Fruit fly (Drosophila melanogaster) whole organism, pupa: ENCODE data around the gene Rab1.

ENCODE experiments used
- CG10348 ChIP-seq: fragments of 200-800 bp; sonication (Bioruptor generic); IDR thresholded peaks from 2 replicates; pipeline ENCODE4 v1.3.6; 2022; ENCODE audit warnings: missing biosample characterization, missing genetic modification characterization
- CG12605 ChIP-seq: fragments of 200-800 bp; sonication (Bioruptor generic); IDR thresholded peaks from 2 replicates; pipeline ENCODE4 v1.3.6; 2022; ENCODE audit warnings: missing biosample characterization, missing genetic modification characterization
- CG13204 ChIP-seq: fragments of 200-800 bp; sonication (Bioruptor generic); optimal IDR thresholded peaks from 2 replicates; lab custom pipeline; 2018; ENCODE audit warnings: missing biosample characterization, mild to moderate bottlenecking, missing genetic modification characterization, moderate library complexity
- CG14655 ChIP-seq: fragments of 200-800 bp; sonication (Bioruptor generic); optimal IDR thresholded peaks from 3 replicates; lab custom pipeline; 2017; ENCODE audit warnings: mild to moderate bottlenecking, missing biosample characterization, missing genetic modification reagents, missing genetic modification characterization
- CG15710 ChIP-seq: fragments of 200-800 bp; sonication (Bioruptor generic); optimal IDR thresholded peaks from 2 replicates; lab custom pipeline; 2018; ENCODE audit warnings: missing biosample characterization, mild to moderate bottlenecking, missing genetic modification characterization, moderate library complexity
- CG17806 ChIP-seq: fragments of 200-800 bp; sonication (Bioruptor generic); optimal IDR thresholded peaks from 2 replicates; lab custom pipeline; 2018; ENCODE audit warnings: missing biosample characterization, mild to moderate bottlenecking, missing genetic modification characterization, moderate library complexity
- CG32121 ChIP-seq: fragments of 200-800 bp; sonication (Bioruptor generic); IDR thresholded peaks from 2 replicates; pipeline ENCODE4 v1.3.6; 2022; ENCODE audit warnings: missing biosample characterization, missing genetic modification characterization
- CG34367 ChIP-seq: fragments of 200-800 bp; sonication (Bioruptor generic); optimal IDR thresholded peaks from 2 replicates; lab custom pipeline; 2018; ENCODE audit warnings: missing biosample characterization, mild to moderate bottlenecking, missing genetic modification characterization
- CG4496 ChIP-seq: fragments of 200-800 bp; sonication (Bioruptor generic); IDR thresholded peaks from 3 replicates; pipeline ENCODE4 v1.3.6; 2022; ENCODE audit warnings: missing biosample characterization, missing genetic modification characterization
- CG8159 ChIP-seq: fragments of 200-800 bp; sonication (Bioruptor generic); optimal IDR thresholded peaks from 3 replicates; lab custom pipeline; 2018; ENCODE audit warnings: missing biosample characterization, mild to moderate bottlenecking, missing genetic modification characterization, moderate library complexity
- CG8301 ChIP-seq: fragments of 200-800 bp; sonication (Bioruptor generic); optimal IDR thresholded peaks from 2 replicates; lab custom pipeline; 2018; ENCODE audit warnings: missing biosample characterization, mild to moderate bottlenecking, missing genetic modification characterization
- CG9948 ChIP-seq: fragments of 200-800 bp; sonication (Bioruptor generic); optimal IDR thresholded peaks from 2 replicates; lab custom pipeline; 2018; ENCODE audit warnings: missing biosample characterization, mild to moderate bottlenecking, missing genetic modification characterization, moderate library complexity
- D1 ChIP-seq: fragments of 200-800 bp; sonication (Bioruptor generic); optimal IDR thresholded peaks from 2 replicates; lab custom pipeline; 2018; ENCODE audit warnings: missing biosample characterization, mild to moderate bottlenecking, missing genetic modification characterization, moderate library complexity
- EcR ChIP-seq: fragments of 200-800 bp; sonication (Bioruptor generic); optimal IDR thresholded peaks from 3 replicates; lab custom pipeline; 2019; ENCODE audit warnings: missing biosample characterization, missing genetic modification characterization, mild to moderate bottlenecking, moderate library complexity, missing genetic modification reagents
- Ets98B ChIP-seq: fragments of 200-800 bp; sonication (Bioruptor generic); IDR thresholded peaks from 2 replicates; pipeline ENCODE4 v1.3.6; 2022; ENCODE audit warnings: missing biosample characterization, missing genetic modification characterization
- Pif1A ChIP-seq: fragments of 200-800 bp; sonication (Bioruptor generic); optimal IDR thresholded peaks from 3 replicates; lab custom pipeline; 2016; ENCODE audit warnings: missing biosample characterization, missing genetic modification characterization
- Pif1B ChIP-seq: fragments of 200-800 bp; sonication (Bioruptor generic); optimal IDR thresholded peaks from 3 replicates; lab custom pipeline; 2016; ENCODE audit warnings: missing biosample characterization, missing genetic modification characterization
- Snoo ChIP-seq: fragments of 200-800 bp; sonication (Bioruptor generic); optimal IDR thresholded peaks from 3 replicates; lab custom pipeline; 2017; ENCODE audit warnings: missing biosample characterization, mild to moderate bottlenecking, missing genetic modification characterization, inconsistent platforms
- fd96Ca ChIP-seq: fragments of 200-800 bp; sonication (Bioruptor generic); IDR thresholded peaks from 3 replicates; pipeline ENCODE4 v1.3.6; 2022; ENCODE audit warnings: missing biosample characterization, missing genetic modification characterization
- gl ChIP-seq: fragments of 200-800 bp; sonication (Bioruptor generic); optimal IDR thresholded peaks from 2 replicates; lab custom pipeline; 2018; ENCODE audit warnings: missing biosample characterization, mild to moderate bottlenecking, missing genetic modification characterization
- rn ChIP-seq: fragments of 200-800 bp; sonication (Bioruptor generic); IDR thresholded peaks from 2 replicates; pipeline ENCODE4 v1.3.6; 2022; ENCODE audit warnings: missing biosample characterization, missing genetic modification characterization

The Rab1 gene

DNA sequence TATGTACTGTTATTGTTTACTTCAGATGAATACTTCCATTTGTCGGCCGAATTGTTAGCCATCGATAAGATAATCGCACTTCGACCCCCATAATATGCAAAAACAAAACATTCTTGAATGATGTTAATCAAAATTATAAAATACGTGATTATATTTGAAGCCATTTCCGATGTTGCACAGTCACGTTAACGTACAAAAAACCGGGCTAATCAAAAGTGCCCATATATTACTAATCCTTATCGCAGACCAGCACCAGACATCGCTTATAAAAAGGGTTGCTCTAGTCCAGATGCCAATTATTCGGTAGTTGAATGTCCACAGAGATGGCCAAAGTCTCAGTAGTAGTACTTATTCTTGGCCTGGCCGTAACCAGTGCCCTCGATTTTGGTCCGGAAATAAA, 26.5 kb downstream of the Rab1 start, which contains the start of gene CG5892:
CG5892 (plus strand) TSS at position 301 of the 400 bp plus-strand sequence.
- no peak for TF ChIP-seq CG15710 (tag; lab: Kevin White, UChicago)
- TF ChIP-seq CG17806 (tag; lab: Kevin White, UChicago): no peak
- TF ChIP-seq gl: no peak
- TF ChIP-seq CG8301 (tag; lab: Kevin White, UChicago): no peak
- TF ChIP-seq CG34367 (tag; lab: Kevin White, UChicago): no peak
- no peak for TF ChIP-seq fd96Ca (GFP tag; lab: Robert Waterston, UW)
- TF ChIP-seq CG14655 (GFP tag; lab: Kevin White, UChicago): no peak
- TF ChIP-seq rn (GFP tag; lab: Robert Waterston, UW): no peak
- no peak for TF ChIP-seq Ets98B (GFP tag; lab: Robert Waterston, UW)
- no peak for TF ChIP-seq CG32121 (GFP tag; lab: Robert Waterston, UW)
- TF ChIP-seq EcR (GFP tag; lab: Kevin White, UChicago): no peak
- no peak for TF ChIP-seq CG9948 (tag; lab: Kevin White, UChicago)
- no peak for TF ChIP-seq CG12605 (GFP tag; lab: Robert Waterston, UW)
- no peak for TF ChIP-seq CG4496 (GFP tag; lab: Robert Waterston, UW)
- no peak for TF ChIP-seq CG13204 (GFP tag; lab: Kevin White, UChicago)
- TF ChIP-seq CG10348: no peak
- TF ChIP-seq CG8159 (tag; lab: Kevin White, UChicago): no peak
- TF ChIP-seq Snoo (tag; lab: Kevin White, UChicago): no peak
- no peak for TF ChIP-seq Pif1B (GFP tag; lab: Kevin White, UChicago)

- TF ChIP-seq CG10348: no peak
Observed at dm6 chr3R:21241332-21241731, 27.5 kb downstream of the Rab1 start.

DNA sequence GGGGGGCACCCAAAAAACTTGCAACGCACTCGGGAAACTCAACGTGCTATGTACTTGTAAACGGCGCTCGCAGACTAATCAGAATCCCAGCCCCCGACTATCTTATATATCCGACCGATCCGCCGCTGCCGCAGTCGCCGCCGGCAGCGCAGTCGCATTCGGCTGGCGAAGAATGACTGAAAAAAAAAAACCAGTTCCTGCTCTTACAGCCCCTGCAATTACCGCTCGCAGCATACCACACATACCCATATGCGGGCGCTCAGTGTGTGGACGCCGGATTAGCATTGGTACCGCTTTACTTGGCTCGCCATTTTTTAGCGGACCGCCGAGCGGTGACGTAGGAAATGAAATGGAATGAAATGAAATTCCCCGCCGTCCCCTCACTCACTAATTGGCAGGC, 31.8 kb downstream of the Rab1 start, which contains the start of gene e:
e (minus strand) TSS at position 79 of the 400 bp plus-strand sequence.
- TF ChIP-seq CG13204 (GFP tag; lab: Kevin White, UChicago) (peak; percentile 79), EcR (GFP tag; lab: Kevin White, UChicago) (no peak), CG4496 (GFP tag; lab: Robert Waterston, UW) (peak; percentile 39; the same call in 1 of the 3 replicates)

DNA sequence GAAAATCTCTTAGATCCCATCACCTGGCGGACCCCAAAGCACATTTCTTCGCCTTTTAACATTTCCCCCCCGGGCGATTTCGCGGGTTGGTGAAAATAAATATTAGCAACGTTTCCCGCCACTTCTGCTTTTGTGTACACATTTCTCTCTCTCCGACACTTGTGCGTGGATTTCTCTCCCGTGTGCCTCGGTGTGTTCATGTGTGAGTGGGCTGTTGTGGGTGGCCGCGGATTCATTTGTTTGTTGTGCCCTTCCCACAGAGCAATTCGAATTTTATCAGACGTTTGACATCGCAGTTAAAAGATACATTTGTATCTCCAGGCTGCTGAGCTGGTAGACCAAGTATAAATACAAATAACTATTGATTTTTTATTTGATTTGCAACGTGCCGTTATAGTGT, 44.6 kb downstream of the Rab1 start:
- TF ChIP-seq CG32121 (GFP tag; lab: Robert Waterston, UW) (peak; percentile 71), fd96Ca (GFP tag; lab: Robert Waterston, UW) (peak; percentile 83), CG9948 (tag; lab: Kevin White, UChicago) (no peak), CG8301 (tag; lab: Kevin White, UChicago) (peak; percentile 43), D1 (tag; lab: Kevin White, UChicago) (no peak), CG10348 (no peak), CG15710 (tag; lab: Kevin White, UChicago) (no peak), CG14655 (GFP tag; lab: Kevin White, UChicago) (no peak), Snoo (tag; lab: Kevin White, UChicago) (peak; percentile 50), CG8159 (tag; lab: Kevin White, UChicago) (no peak), CG13204 (GFP tag; lab: Kevin White, UChicago) (peak; percentile 21), Ets98B (GFP tag; lab: Robert Waterston, UW) (peak; percentile 83), CG34367 (tag; lab: Kevin White, UChicago) (no peak), CG4496 (GFP tag; lab: Robert Waterston, UW) (peak; percentile 52; the same call in 2 of the 3 replicates), CG17806 (tag; lab: Kevin White, UChicago) (no peak), rn (GFP tag; lab: Robert Waterston, UW) (no peak), CG12605 (GFP tag; lab: Robert Waterston, UW) (peak; percentile 34; the same call in 1 of the 2 replicates), gl (no peak)
- TF ChIP-seq, all 21 proteins: peak for 8

dm6 chr3R:21223453-21224057, 45.3 kb downstream of the Rab1 start, which contains the start of the genes CG3337 and Nelf-A:
Gene CG3337 (minus strand): TSS chr3R:21223584.
Gene Nelf-A (plus strand): TSS chr3R:21223704.
- TF ChIP-seq CG14655 (GFP tag; lab: Kevin White, UChicago): no peak
- TF ChIP-seq CG15710 (tag; lab: Kevin White, UChicago): peak; percentile 41
- TF ChIP-seq Pif1A (GFP tag; lab: Kevin White, UChicago): no peak
- TF ChIP-seq rn (GFP tag; lab: Robert Waterston, UW): peak; percentile 38; the same call in 1 of the 2 replicates
- peak; percentile 48 for TF ChIP-seq Ets98B (GFP tag; lab: Robert Waterston, UW)
- TF ChIP-seq CG32121 (GFP tag; lab: Robert Waterston, UW): no peak
- no peak for TF ChIP-seq CG9948 (tag; lab: Kevin White, UChicago)
- no peak for TF ChIP-seq CG8301 (tag; lab: Kevin White, UChicago)
- no peak for TF ChIP-seq gl
- TF ChIP-seq CG34367 (tag; lab: Kevin White, UChicago): peak; percentile 13
- TF ChIP-seq fd96Ca (GFP tag; lab: Robert Waterston, UW): 0 out of 3 replicates have a peak, but pooled peaks have one; percentile 21
- TF ChIP-seq CG13204 (GFP tag; lab: Kevin White, UChicago): no peak
- peak; percentile 53 for TF ChIP-seq Snoo (tag; lab: Kevin White, UChicago)
- TF ChIP-seq CG12605 (GFP tag; lab: Robert Waterston, UW): 0 out of 2 replicates have a peak, but pooled peaks have one; percentile 13
- peak; percentile 77 for TF ChIP-seq CG4496 (GFP tag; lab: Robert Waterston, UW)
